Fruit fly (Drosophila melanogaster) whole organism, embryonic: Measurements from ENCODE around the gene CG4456.

ENCODE experiments used
- CG12659 ChIP-seq: fragments of 200-800 bp; sonication (Bioruptor generic); optimal IDR thresholded peaks from 3 replicates; lab custom pipeline; 2017; ENCODE audit warnings: mild to moderate bottlenecking, missing biosample characterization, missing genetic modification reagents, missing genetic modification characterization
- CG6689 ChIP-seq: fragments of 200-800 bp; sonication (Bioruptor generic); IDR thresholded peaks from 2 replicates; pipeline ENCODE4 v1.3.6; 2022; ENCODE audit warnings: missing biosample characterization, missing genetic modification characterization
- CkIIα-i1 ChIP-seq: fragments of 200-800 bp; sonication (Bioruptor generic); IDR thresholded peaks from 2 replicates; pipeline ENCODE4 v1.3.6; 2022; ENCODE audit warnings: missing biosample characterization, missing genetic modification characterization
- NC2α ChIP-seq: fragments of 200-800 bp; sonication (Bioruptor generic); optimal IDR thresholded peaks from 2 replicates; lab custom pipeline; 2016; ENCODE audit warnings: missing biosample characterization, missing genetic modification characterization
- ab ChIP-seq: fragments of 200-800 bp; sonication (Bioruptor generic); optimal IDR thresholded peaks from 2 replicates; lab custom pipeline; 2016; ENCODE audit warnings: missing biosample characterization, missing genetic modification characterization

- no peak for TF ChIP-seq NC2α
- no peak for TF ChIP-seq ab
- TF ChIP-seq CG6689 (GFP tag; lab: Robert Waterston, UW) = no peak
- TF ChIP-seq CkIIα-i1 (GFP tag; lab: Robert Waterston, UW) = no peak
- TF ChIP-seq CG12659 (GFP tag; lab: Kevin White, UChicago) = peak; percentile 16
Measured at dm6 chr3L:9349314-9349733, 23.2 kb upstream of the CG4456 start, which contains the start of gene PGRP-LF.
